Worm (Caenorhabditis elegans) whole organism, L4 larva: ENCODE measurements around the gene VF13D12L.3.

Experiments used
- F10B5.3 ChIP-seq: sonication (generic microtip); optimal IDR thresholded peaks from 2 replicates; lab custom pipeline; 2016; ENCODE audit warnings: mild to moderate bottlenecking, missing genetic modification characterization, missing compliant biosample characterization
- Y5F2A.4 ChIP-seq: fragments of 200-800 bp; sonication (Bioruptor generic); optimal IDR thresholded peaks from 2 replicates; lab custom pipeline; 2018; ENCODE audit warnings: mild to moderate bottlenecking, missing genetic modification characterization, missing compliant biosample characterization
- Y75B8A.6 ChIP-seq: fragments of 200-800 bp; sonication (Bioruptor generic); IDR thresholded peaks from 2 replicates; pipeline ENCODE4 v1.3.6; 2022; ENCODE audit warnings: missing genetic modification reagents, missing genetic modification characterization, missing compliant biosample characterization
- aha-1 ChIP-seq: fragments of 150-350 bp; peaks from one replicate; lab custom pipeline; 2014; ENCODE audit warnings: missing biosample characterization, missing genetic modification characterization
- arid-1 ChIP-seq: fragments of 200-800 bp; sonication (Bioruptor generic); conservative IDR thresholded peaks from 2 replicates; pipeline ENCODE4 v1.3.6; 2022; ENCODE audit warnings: missing genetic modification reagents, missing genetic modification characterization, missing compliant biosample characterization
- attf-4 ChIP-seq: sonication (generic microtip); optimal IDR thresholded peaks from 3 replicates; lab custom pipeline; 2017; ENCODE audit warnings: missing biosample characterization, missing genetic modification characterization
- ceh-28 ChIP-seq: fragments of 150-350 bp; optimal IDR thresholded peaks from 2 replicates; lab custom pipeline; 2014; ENCODE audit warnings: missing biosample characterization, missing genetic modification reagents, missing genetic modification characterization
- ceh-62 ChIP-seq: sonication (generic microtip); optimal IDR thresholded peaks from 2 replicates; lab custom pipeline; 2017; ENCODE audit warnings: missing biosample characterization, missing genetic modification characterization
- ceh-82 ChIP-seq: sonication (generic microtip); optimal IDR thresholded peaks from 2 replicates; lab custom pipeline; 2017; ENCODE audit warnings: missing biosample characterization, missing genetic modification characterization
- ctbp-1 ChIP-seq: fragments of 200-800 bp; sonication (Bioruptor generic); IDR thresholded peaks from 2 replicates; pipeline ENCODE4 v1.3.6; 2022; ENCODE audit warnings: missing genetic modification reagents, missing genetic modification characterization, missing compliant biosample characterization
- daf-16 ChIP-seq, 3 experiments: sonication (generic microtip); optimal IDR thresholded peaks; 2 replicates each; lab custom pipeline; 2016 to 2017; ENCODE audit warnings: missing genetic modification characterization in 3 of 3, missing genetic modification reagents in 3 of 3, mild to moderate bottlenecking in 2 of 3, missing compliant biosample characterization in 2 of 3, missing biosample characterization in 1 of 3, moderate library complexity in 1 of 3
- daf-19 ChIP-seq: fragments of 200-800 bp; sonication (Bioruptor generic); conservative IDR thresholded peaks from 2 replicates; pipeline ENCODE4 v1.3.6; 2022; ENCODE audit warnings: missing genetic modification characterization, missing compliant biosample characterization
- daf-8 ChIP-seq: fragments of 200-800 bp; sonication (Bioruptor generic); IDR thresholded peaks from 2 replicates; pipeline ENCODE4 v1.3.6; 2022; ENCODE audit warnings: missing genetic modification characterization, missing compliant biosample characterization
- dmd-6 ChIP-seq: fragments of 200-800 bp; sonication (Bioruptor generic); IDR thresholded peaks from 2 replicates; pipeline ENCODE4 v1.3.6; 2022; ENCODE audit warnings: missing genetic modification reagents, missing genetic modification characterization, missing compliant biosample characterization
- duxl-1 ChIP-seq: sonication (generic microtip); optimal IDR thresholded peaks from 2 replicates; lab custom pipeline; 2016; ENCODE audit warnings: mild to moderate bottlenecking, missing genetic modification characterization, moderate library complexity, missing compliant biosample characterization; ENCODE audit not compliant: poor library complexity
- dve-1 ChIP-seq: sonication (generic microtip); optimal IDR thresholded peaks from 2 replicates; lab custom pipeline; 2017; ENCODE audit warnings: antibody characterized with exemption, mild to moderate bottlenecking, missing genetic modification characterization, missing compliant biosample characterization; ENCODE audit not compliant: insufficient read depth
- hif-1 ChIP-seq, 2 experiments: sonication (generic microtip); optimal IDR thresholded peaks; 2 replicates each; lab custom pipeline; 2016 to 2017; ENCODE audit warnings: missing compliant biosample characterization in 2 of 2, missing genetic modification characterization in 2 of 2, missing genetic modification reagents in 2 of 2, missing genotype in 2 of 2, mild to moderate bottlenecking in 1 of 2
- hlh-11 ChIP-seq: fragments of 200-800 bp; sonication (Bioruptor generic); optimal IDR thresholded peaks from 2 replicates; lab custom pipeline; 2018; ENCODE audit warnings: mild to moderate bottlenecking, missing genetic modification characterization, missing compliant biosample characterization
- hmg-1.1 ChIP-seq: fragments of 200-800 bp; sonication (Bioruptor generic); IDR thresholded peaks from 2 replicates; pipeline ENCODE4 v1.3.6; 2022; ENCODE audit warnings: missing genetic modification reagents, missing genetic modification characterization, missing compliant biosample characterization
- lim-7 ChIP-seq: fragments of 200-800 bp; sonication (Bioruptor generic); IDR thresholded peaks from 2 replicates; pipeline ENCODE4 v1.3.6; 2022; ENCODE audit warnings: missing genetic modification characterization, missing compliant biosample characterization
- lin-1 ChIP-seq: fragments of 200-800 bp; sonication (Bioruptor generic); IDR thresholded peaks from 2 replicates; pipeline ENCODE4 v1.3.6; 2022; ENCODE audit warnings: missing genetic modification reagents, missing genetic modification characterization, missing compliant biosample characterization
- lin-38 ChIP-seq: fragments of 200-800 bp; sonication (Bioruptor generic); IDR thresholded peaks from 2 replicates; pipeline ENCODE4 v1.3.6; 2022; ENCODE audit warnings: missing genetic modification reagents, missing genetic modification characterization, missing compliant biosample characterization
- lsy-2 ChIP-seq, 2 experiments: fragments of 150-350 bp in 1 of 2; sonication (generic microtip) in 1 of 2; optimal IDR thresholded peaks; 2 replicates each; lab custom pipeline; 2014 to 2017; ENCODE audit warnings: missing biosample characterization in 2 of 2, missing genetic modification characterization in 2 of 2
- madf-5 ChIP-seq, 2 experiments: fragments of 200-800 bp; sonication (Bioruptor generic); IDR thresholded peaks; 2 replicates each; pipeline ENCODE4 v1.3.6; 2022; ENCODE audit warnings: missing compliant biosample characterization in 2 of 2, missing genetic modification characterization in 2 of 2
- madf-9 ChIP-seq: fragments of 200-800 bp; sonication (Bioruptor generic); conservative IDR thresholded peaks from 2 replicates; pipeline ENCODE4 v1.3.6; 2022; ENCODE audit warnings: missing genetic modification reagents, missing genetic modification characterization, missing compliant biosample characterization
- mdl-1 ChIP-seq, 2 experiments: fragments of 150-350 bp in 1 of 2; sonication (generic microtip) in 1 of 2; optimal IDR thresholded peaks; 2 replicates each; lab custom pipeline; 2014 to 2017; ENCODE audit warnings: missing biosample characterization in 2 of 2, missing genetic modification characterization in 2 of 2
- mes-2 ChIP-seq: sonication (generic microtip); optimal IDR thresholded peaks from 2 replicates; lab custom pipeline; 2016; ENCODE audit warnings: missing genotype, mild to moderate bottlenecking, missing genetic modification characterization, missing compliant biosample characterization; ENCODE audit not compliant: poor library complexity, severe bottlenecking
- mxl-3 ChIP-seq: fragments of 200-800 bp; sonication (Bioruptor generic); optimal IDR thresholded peaks from 2 replicates; lab custom pipeline; 2018; ENCODE audit warnings: mild to moderate bottlenecking, missing genetic modification characterization, missing compliant biosample characterization
- nhr-10 ChIP-seq: fragments of 150-350 bp; optimal IDR thresholded peaks from 2 replicates; lab custom pipeline; 2014; ENCODE audit warnings: missing biosample characterization, missing genetic modification characterization
- nhr-102 ChIP-seq: sonication (generic microtip); optimal IDR thresholded peaks from 2 replicates; lab custom pipeline; 2016; ENCODE audit warnings: mild to moderate bottlenecking, missing genetic modification characterization, moderate library complexity, missing compliant biosample characterization
- nhr-25 ChIP-seq: sonication (generic microtip); optimal IDR thresholded peaks from 2 replicates; lab custom pipeline; 2017; ENCODE audit warnings: missing genetic modification characterization, mild to moderate bottlenecking, missing compliant biosample characterization, antibody characterized with exemption, moderate library complexity, borderline replicate concordance; ENCODE audit not compliant: insufficient read depth
- nhr-28 ChIP-seq: fragments of 150-350 bp; optimal IDR thresholded peaks from 2 replicates; lab custom pipeline; 2014; ENCODE audit warnings: missing biosample characterization, missing genetic modification characterization
- nhr-76 ChIP-seq: fragments of 150-350 bp; optimal IDR thresholded peaks from 2 replicates; lab custom pipeline; 2014; ENCODE audit warnings: missing biosample characterization, missing genetic modification characterization
- nhr-77 ChIP-seq: fragments of 150-350 bp; optimal IDR thresholded peaks from 2 replicates; lab custom pipeline; 2014; ENCODE audit warnings: missing biosample characterization, missing genetic modification characterization
- php-3 ChIP-seq: fragments of 200-800 bp; sonication (Bioruptor generic); IDR thresholded peaks from 2 replicates; pipeline ENCODE4 v1.3.6; 2022; ENCODE audit warnings: missing genetic modification reagents, missing genetic modification characterization, missing compliant biosample characterization
- saeg-2 ChIP-seq: fragments of 200-800 bp; sonication (Bioruptor generic); IDR thresholded peaks from 2 replicates; pipeline ENCODE4 v1.3.6; 2022; ENCODE audit warnings: missing genetic modification reagents, missing genetic modification characterization, missing compliant biosample characterization
- sdz-12 ChIP-seq: fragments of 200-800 bp; sonication (Bioruptor generic); optimal IDR thresholded peaks from 2 replicates; lab custom pipeline; 2018; ENCODE audit warnings: mild to moderate bottlenecking, missing genetic modification characterization, missing compliant biosample characterization
- tra-1 ChIP-seq: fragments of 200-800 bp; sonication (Bioruptor generic); IDR thresholded peaks from 2 replicates; pipeline ENCODE4 v1.3.6; 2022; ENCODE audit warnings: missing genetic modification reagents, missing genetic modification characterization, missing compliant biosample characterization
- unc-62 ChIP-seq, 3 experiments: fragments of 150-350 bp in 1 of 3; sonication (generic microtip); optimal IDR thresholded peaks in 2 of 3; peaks in 1 of 3; 1 replicate in 1 of 3; 2 replicates in 2 of 3; lab custom pipeline; 2014 to 2017; ENCODE audit warnings: missing biosample characterization in 3 of 3, missing genetic modification characterization in 3 of 3, missing genetic modification reagents in 3 of 3, missing genotype in 1 of 3
- vab-7 ChIP-seq: fragments of 200-800 bp; sonication (Bioruptor generic); IDR thresholded peaks from 2 replicates; pipeline ENCODE4 v1.3.6; 2022; ENCODE audit warnings: missing genetic modification reagents, missing genetic modification characterization, missing compliant biosample characterization
- zip-2 ChIP-seq: fragments of 150-350 bp; optimal IDR thresholded peaks from 2 replicates; lab custom pipeline; 2014; ENCODE audit warnings: missing biosample characterization, missing genetic modification characterization

The VF13D12L.3 gene

ce11 chrII:11705787-11706186 is at the start of gene VF13D12L.3:
Gene VF13D12L.3, plus strand, starts transcription at chrII:11706009.
- peak in 1 of 2 experiments; percentile 67 for TF ChIP-seq unc-62 (GFP tag; optimal IDR thresholded peaks at IDR 0.05 in 1 of 2; lab: Kevin White, UChicago)
- TF ChIP-seq unc-62 (tag; optimal IDR thresholded peaks at IDR 0.05; lab: Kevin White, UChicago), result no peak
- no peak for TF ChIP-seq nhr-10 (tag; lab: Kevin White, UChicago)
- TF ChIP-seq daf-19 (GFP tag; lab: Robert Waterston, UW), result no peak
- peak; percentile 84 for TF ChIP-seq mxl-3 (GFP tag; lab: Kevin White, UChicago)
- no peak for TF ChIP-seq daf-16 (GFP tag; optimal IDR thresholded peaks at IDR 0.05; lab: Kevin White, UChicago)
- TF ChIP-seq daf-16 (tag; optimal IDR thresholded peaks at IDR 0.05; lab: Kevin White, UChicago), result peak; percentile 74
- peak in 1 of 2 experiments; percentile 40 for TF ChIP-seq mdl-1 (tag; optimal IDR thresholded peaks at IDR 0.05; lab: Kevin White, UChicago)
- no peak for TF ChIP-seq ceh-82 (tag; lab: Kevin White, UChicago)
- TF ChIP-seq dmd-6 (GFP tag; lab: Robert Waterston, UW), result peak; percentile 50
- TF ChIP-seq nhr-28, result peak; percentile 63
- no peak for TF ChIP-seq zip-2 (tag; lab: Kevin White, UChicago)
- TF ChIP-seq dve-1, result no peak
- no peak for TF ChIP-seq ceh-62 (tag; lab: Kevin White, UChicago)
- no peak for TF ChIP-seq madf-9 (GFP tag; lab: Robert Waterston, UW)
- TF ChIP-seq aha-1, result no peak
- TF ChIP-seq duxl-1, result no peak
- TF ChIP-seq nhr-102, result no peak
- no peak for TF ChIP-seq saeg-2 (GFP tag; lab: Robert Waterston, UW)
- TF ChIP-seq arid-1, result no peak
- peak in 1 of 2 experiments; percentile 86 for TF ChIP-seq hif-1 (tag; optimal IDR thresholded peaks at IDR 0.05; lab: Kevin White, UChicago)
- no peak for TF ChIP-seq sdz-12 (GFP tag; lab: Kevin White, UChicago)
- no peak for TF ChIP-seq nhr-25 (tag; lab: Kevin White, UChicago)
- TF ChIP-seq Y5F2A.4 (GFP tag; lab: Kevin White, UChicago), result no peak
- TF ChIP-seq php-3 (GFP tag; lab: Robert Waterston, UW), result no peak
- no peak for TF ChIP-seq daf-8 (GFP tag; lab: Robert Waterston, UW)
- no peak for TF ChIP-seq Y75B8A.6
- TF ChIP-seq tra-1, result no peak
- TF ChIP-seq, all 104 proteins: peak for 7

- no peak for TF ChIP-seq mes-2 (tag; lab: Kevin White, UChicago)
- peak; percentile 3 for TF ChIP-seq nhr-28
- TF ChIP-seq hlh-11 (tag; lab: Kevin White, UChicago), result peak; percentile 6
- no peak for TF ChIP-seq hif-1 (tag; optimal IDR thresholded peaks at IDR 0.05; lab: Kevin White, UChicago)
These were observed 48.7 kb upstream of the VF13D12L.3 start, which contains the start of gene nep-1 for ce11 chrII:11657079-11657478. Gene nep-1, minus strand, starts transcription at chrII:11657179.

DNA sequence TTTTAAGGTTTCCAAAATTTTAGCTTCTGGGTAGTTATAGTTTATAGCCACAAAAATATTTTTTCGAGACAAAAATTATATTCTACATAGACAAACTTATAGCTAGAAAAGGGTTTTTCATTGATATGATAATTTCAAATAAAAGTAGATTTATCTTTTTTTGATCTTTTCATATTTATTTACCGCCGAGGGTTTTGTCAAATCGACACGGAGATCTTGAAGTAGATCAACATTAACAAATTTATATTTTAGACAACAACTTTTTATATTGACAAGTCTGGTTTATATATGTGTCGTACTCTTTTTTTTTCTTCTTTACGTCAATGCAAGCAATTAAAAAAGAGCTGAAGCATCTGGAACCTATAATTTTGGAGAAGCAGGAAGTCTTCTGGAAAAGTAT is 47.0 kb upstream of the VF13D12L.3 start:
- TF ChIP-seq madf-9 (GFP tag; lab: Robert Waterston, UW) (no peak), lsy-2 (tag; optimal IDR thresholded peaks at IDR 0.05; lab: Kevin White, UChicago) (no peak), attf-4 (tag; lab: Kevin White, UChicago) (no peak), nhr-77 (tag; lab: Kevin White, UChicago) (no peak), lim-7 (GFP tag; lab: Robert Waterston, UW) (no peak), unc-62 (GFP tag; optimal IDR thresholded peaks at IDR 0.05 in 1 of 2; lab: Kevin White, UChicago) (no peak), unc-62 (tag; optimal IDR thresholded peaks at IDR 0.05; lab: Kevin White, UChicago) (no peak), hmg-1.1 (GFP tag; lab: Robert Waterston, UW) (no peak), nhr-10 (tag; lab: Kevin White, UChicago) (no peak), F10B5.3 (no peak), ctbp-1 (GFP tag; lab: Robert Waterston, UW) (no peak), lin-38 (GFP tag; lab: Robert Waterston, UW) (no peak), sdz-12 (GFP tag; lab: Kevin White, UChicago) (no peak), lin-1 (GFP tag; lab: Robert Waterston, UW) (no peak), nhr-76 (tag; lab: Kevin White, UChicago) (no peak), daf-19 (GFP tag; lab: Robert Waterston, UW) (no peak), saeg-2 (GFP tag; lab: Robert Waterston, UW) (no peak), madf-5 (GFP tag; IDR thresholded peaks at IDR 0.05; lab: Robert Waterston, UW) (no peak), daf-8 (GFP tag; lab: Robert Waterston, UW) (no peak), vab-7 (GFP tag; lab: Robert Waterston, UW) (no peak), ceh-28 (tag; lab: Kevin White, UChicago) (no peak)
